Worm (Caenorhabditis elegans): ENCODE data around the gene wrn-1.
A peak's percentile ranks its signal among the peaks of the same experiment; 100 is the strongest.

The wrn-1 gene

DNA sequence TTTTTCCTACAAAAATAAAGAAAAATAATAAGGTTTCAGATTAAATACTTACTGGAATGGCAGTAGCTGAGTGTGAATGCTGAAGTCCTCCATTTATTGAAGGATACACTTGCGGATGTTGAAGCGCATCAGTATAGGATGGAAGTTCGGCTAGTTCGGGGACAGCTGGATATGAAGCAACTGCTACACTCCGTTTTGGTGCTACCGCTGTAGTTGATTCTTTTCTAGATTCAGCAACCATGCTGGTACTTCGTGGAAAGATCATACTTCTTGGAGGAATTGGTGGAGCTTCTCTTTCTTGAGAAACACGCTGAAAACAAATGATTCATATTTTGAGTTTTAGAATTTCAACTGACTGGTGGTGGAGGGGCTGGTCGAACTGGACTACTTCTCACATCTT lies 53.8 kb downstream of the wrn-1 start:
- no peak for TF ChIP-seq snpc-1.2 (GFP tag; IDR thresholded peaks at IDR 0.05)
- peak; percentile 96 for TF ChIP-seq aha-1 (tag)

Measured in whole organism, L4 larva.